Fruit fly (Drosophila melanogaster) whole organism, embryonic: ENCODE measurements around the gene CG46467.

Experiments used
- Ada2b ChIP-seq: fragments of 200-800 bp; sonication (Bioruptor generic); IDR thresholded peaks from 2 replicates; pipeline ENCODE4 v1.3.6; 2022; ENCODE audit warnings: missing biosample characterization, missing genetic modification characterization
- Asciz ChIP-seq: fragments of 200-800 bp; sonication (Bioruptor generic); optimal IDR thresholded peaks from 2 replicates; lab custom pipeline; 2017; ENCODE audit warnings: missing biosample characterization, mild to moderate bottlenecking, missing genetic modification characterization, missing genetic modification reagents
- B-H1 ChIP-seq: fragments of 200-800 bp; sonication (Bioruptor generic); IDR thresholded peaks from 3 replicates; pipeline ENCODE4 v1.3.6; 2022; ENCODE audit warnings: missing biosample characterization, missing genetic modification characterization
- CG10267 ChIP-seq: fragments of 200-800 bp; sonication (Bioruptor generic); optimal IDR thresholded peaks from 2 replicates; lab custom pipeline; 2018; ENCODE audit warnings: missing biosample characterization, mild to moderate bottlenecking, missing genetic modification characterization, moderate library complexity
- CG11093 ChIP-seq: fragments of 200-800 bp; sonication (Bioruptor generic); IDR thresholded peaks from 3 replicates; pipeline ENCODE4 v1.3.6; 2022; ENCODE audit warnings: missing biosample characterization, missing genetic modification characterization
- CG11398 ChIP-seq: fragments of 200-800 bp; sonication (Bioruptor generic); optimal IDR thresholded peaks from 2 replicates; lab custom pipeline; 2016; ENCODE audit warnings: missing biosample characterization, missing genetic modification characterization
- CG11456 ChIP-seq: fragments of 200-800 bp; sonication (Bioruptor generic); IDR thresholded peaks from 3 replicates; pipeline ENCODE4 v1.3.6; 2022; ENCODE audit warnings: missing biosample characterization, missing genetic modification characterization
- CG11696 ChIP-seq: fragments of 200-800 bp; sonication (Bioruptor generic); IDR thresholded peaks from 2 replicates; pipeline ENCODE4 v1.3.6; 2022; ENCODE audit warnings: missing biosample characterization, missing genetic modification characterization
- CG11723 ChIP-seq: fragments of 200-800 bp; sonication (Bioruptor generic); optimal IDR thresholded peaks from 2 replicates; lab custom pipeline; 2017; ENCODE audit warnings: missing biosample characterization, mild to moderate bottlenecking, missing genetic modification characterization
- CG13894 ChIP-seq: fragments of 200-800 bp; sonication (Bioruptor generic); optimal IDR thresholded peaks from 3 replicates; lab custom pipeline; 2018; ENCODE audit warnings: missing biosample characterization, mild to moderate bottlenecking, missing genetic modification characterization, moderate library complexity
- CG14710 ChIP-seq: fragments of 200-800 bp; sonication (Bioruptor generic); optimal IDR thresholded peaks from 3 replicates; lab custom pipeline; 2019; ENCODE audit warnings: missing biosample characterization, mild to moderate bottlenecking, missing genetic modification characterization, moderate library complexity
- CG15011 ChIP-seq: fragments of 200-800 bp; sonication (Bioruptor generic); optimal IDR thresholded peaks from 3 replicates; lab custom pipeline; 2018; ENCODE audit warnings: missing biosample characterization, mild to moderate bottlenecking, missing genetic modification characterization
- CG15696 ChIP-seq: fragments of 200-800 bp; sonication (Bioruptor generic); optimal IDR thresholded peaks from 2 replicates; lab custom pipeline; 2019; ENCODE audit warnings: missing biosample characterization, mild to moderate bottlenecking, missing genetic modification characterization, moderate library complexity
- CG18262 ChIP-seq: fragments of 200-800 bp; optimal IDR thresholded peaks from 3 replicates; lab custom pipeline; 2019; ENCODE audit warnings: missing biosample characterization, mild to moderate bottlenecking, missing genetic modification characterization, moderate library complexity
- CG2120 ChIP-seq: fragments of 200-800 bp; sonication (Bioruptor generic); optimal IDR thresholded peaks from 3 replicates; lab custom pipeline; 2016; ENCODE audit warnings: missing biosample characterization, missing genetic modification characterization
- CG2129 ChIP-seq: fragments of 200-800 bp; sonication (Bioruptor generic); IDR thresholded peaks from 2 replicates; pipeline ENCODE4 v1.3.6; 2022; ENCODE audit warnings: missing biosample characterization, missing genetic modification characterization; ENCODE audit not compliant: partially characterized antibody
- CG3065 ChIP-seq: fragments of 200-800 bp; sonication (Bioruptor generic); optimal IDR thresholded peaks from 2 replicates; lab custom pipeline; 2016; ENCODE audit warnings: missing biosample characterization, missing genetic modification characterization
- CG34376 ChIP-seq: fragments of 200-800 bp; sonication (Bioruptor generic); optimal IDR thresholded peaks from 2 replicates; lab custom pipeline; 2018; ENCODE audit warnings: missing biosample characterization, mild to moderate bottlenecking, missing genetic modification characterization
- CG3726 ChIP-seq: fragments of 200-800 bp; sonication (Bioruptor generic); IDR thresholded peaks from 3 replicates; pipeline ENCODE4, ENCODE4 v1.3.6; 2022; ENCODE audit warnings: missing biosample characterization, missing genetic modification characterization
- CG8089 ChIP-seq: fragments of 200-800 bp; sonication (Bioruptor generic); optimal IDR thresholded peaks from 3 replicates; lab custom pipeline; 2016; ENCODE audit warnings: missing biosample characterization, missing genetic modification characterization
- CG9932 ChIP-seq: fragments of 200-800 bp; sonication (Bioruptor generic); IDR thresholded peaks from 2 replicates; pipeline ENCODE4 v1.3.6; 2022; ENCODE audit warnings: missing biosample characterization, missing genetic modification characterization
- Dfd ChIP-seq, 2 experiments: fragments of >200 bp; optimal IDR thresholded peaks; 2 replicates each; lab custom pipeline; 2017; ENCODE audit warnings: missing biosample characterization in 2 of 2, missing genetic modification characterization in 2 of 2
- E2f1 ChIP-seq: fragments of 200-800 bp; sonication (Bioruptor generic); IDR thresholded peaks from 2 replicates; pipeline ENCODE4 v1.3.6; 2022; ENCODE audit warnings: missing biosample characterization, missing genetic modification characterization
- Fer3 ChIP-seq: fragments of 200-800 bp; sonication (Bioruptor generic); optimal IDR thresholded peaks from 2 replicates; lab custom pipeline; 2018; ENCODE audit warnings: missing biosample characterization, mild to moderate bottlenecking, missing genetic modification characterization, moderate library complexity
- Hand ChIP-seq: fragments of 200-800 bp; sonication (Bioruptor generic); optimal IDR thresholded peaks from 2 replicates; lab custom pipeline; 2017; ENCODE audit warnings: mild to moderate bottlenecking, missing biosample characterization, missing genetic modification reagents, missing genetic modification characterization
- HmgZ ChIP-seq: fragments of 200-800 bp; sonication (Bioruptor generic); optimal IDR thresholded peaks from 2 replicates; lab custom pipeline; 2018; ENCODE audit warnings: missing biosample characterization, mild to moderate bottlenecking, missing genetic modification characterization
- Hr78 ChIP-seq, 2 experiments: fragments of 200-800 bp in 1 of 2; fragments of >200 bp in 1 of 2; sonication (Bioruptor generic) in 1 of 2; optimal IDR thresholded peaks; 2 replicates each; lab custom pipeline; 2017 to 2019; ENCODE audit warnings: missing biosample characterization in 2 of 2, missing genetic modification characterization in 2 of 2, mild to moderate bottlenecking in 1 of 2, moderate library complexity in 1 of 2
- MESR4 ChIP-seq: fragments of 200-800 bp; sonication (Bioruptor generic); optimal IDR thresholded peaks from 2 replicates; lab custom pipeline; 2018; ENCODE audit warnings: missing biosample characterization, mild to moderate bottlenecking, missing genetic modification characterization, moderate library complexity
- NC2β ChIP-seq: fragments of 200-800 bp; sonication (Bioruptor generic); optimal IDR thresholded peaks from 2 replicates; lab custom pipeline; 2016; ENCODE audit warnings: missing biosample characterization, missing genetic modification characterization
- NfI ChIP-seq: fragments of 200-800 bp; sonication (Bioruptor generic); optimal IDR thresholded peaks from 3 replicates; lab custom pipeline; 2018; ENCODE audit warnings: missing biosample characterization, mild to moderate bottlenecking, missing genetic modification characterization, moderate library complexity
- Oli ChIP-seq: fragments of 200-800 bp; sonication (Bioruptor generic); optimal IDR thresholded peaks from 2 replicates; lab custom pipeline; 2018; ENCODE audit warnings: missing biosample characterization, mild to moderate bottlenecking, missing genetic modification characterization, moderate library complexity
- Optix ChIP-seq: fragments of 200-800 bp; sonication (Bioruptor generic); IDR thresholded peaks from 3 replicates; pipeline ENCODE4 v1.3.6; 2022; ENCODE audit warnings: missing biosample characterization, missing genetic modification characterization
- Usf ChIP-seq: fragments of 200-800 bp; sonication (Bioruptor generic); optimal IDR thresholded peaks from 2 replicates; lab custom pipeline; 2017; ENCODE audit warnings: missing genotype, missing biosample characterization, missing genetic modification characterization
- abd-A ChIP-seq: fragments of 200-800 bp; sonication (Bioruptor generic); optimal IDR thresholded peaks from 3 replicates; lab custom pipeline; 2019; ENCODE audit warnings: missing biosample characterization, mild to moderate bottlenecking, missing genetic modification characterization, moderate library complexity
- aop ChIP-seq: fragments of 200-800 bp; sonication (Bioruptor generic); IDR thresholded peaks from 2 replicates; pipeline ENCODE4 v1.3.6; 2022; ENCODE audit warnings: missing biosample characterization, missing genetic modification characterization
- cad ChIP-seq: fragments of >200 bp; optimal IDR thresholded peaks from 2 replicates; lab custom pipeline; 2017; ENCODE audit warnings: missing biosample characterization, missing genetic modification characterization
- chm ChIP-seq: fragments of 200-800 bp; sonication (Bioruptor generic); IDR thresholded peaks from 2 replicates; pipeline ENCODE4 v1.3.6; 2022; ENCODE audit warnings: missing biosample characterization, missing genetic modification characterization
- crol ChIP-seq: fragments of 200-800 bp; sonication (Bioruptor generic); IDR thresholded peaks from 2 replicates; pipeline ENCODE4 v1.3.6; 2022; ENCODE audit warnings: missing biosample characterization, missing genetic modification characterization
- dan ChIP-seq: fragments of 200-800 bp; sonication (Bioruptor generic); IDR thresholded peaks from 2 replicates; pipeline ENCODE4 v1.3.6; 2022; ENCODE audit warnings: missing biosample characterization, missing genetic modification characterization
- danr ChIP-seq: fragments of 200-800 bp; sonication (Bioruptor generic); IDR thresholded peaks from 2 replicates; pipeline ENCODE4 v1.3.6; 2022; ENCODE audit warnings: missing biosample characterization, missing genetic modification characterization
- esg ChIP-seq: fragments of 200-800 bp; sonication (Bioruptor generic); conservative IDR thresholded peaks from 2 replicates; pipeline ENCODE4 v1.3.6; 2022; ENCODE audit warnings: missing biosample characterization, missing genetic modification characterization
- hth ChIP-seq: fragments of >200 bp; optimal IDR thresholded peaks from 2 replicates; lab custom pipeline; 2017; ENCODE audit warnings: inconsistent platforms
- insv ChIP-seq, 2 experiments: fragments of 200-800 bp; sonication (Bioruptor generic); optimal IDR thresholded peaks; 3 replicates each; lab custom pipeline; 2016 to 2018; ENCODE audit warnings: missing biosample characterization in 2 of 2, missing genetic modification characterization in 2 of 2
- peb ChIP-seq: fragments of 200-800 bp; sonication (Bioruptor generic); IDR thresholded peaks from 2 replicates; pipeline ENCODE4 v1.3.6; 2022; ENCODE audit warnings: missing biosample characterization, missing genetic modification characterization
- pho ChIP-seq: fragments of 200-800 bp; sonication (Bioruptor generic); optimal IDR thresholded peaks from 2 replicates; lab custom pipeline; 2016; ENCODE audit warnings: missing biosample characterization, missing genetic modification characterization
- rib ChIP-seq: fragments of 200-800 bp; sonication (Bioruptor generic); IDR thresholded peaks from 2 replicates; pipeline ENCODE4 v1.3.6; 2022; ENCODE audit warnings: missing biosample characterization, missing genetic modification characterization
- shn ChIP-seq: fragments of 200-800 bp; sonication (Bioruptor generic); optimal IDR thresholded peaks from 3 replicates; lab custom pipeline; 2016; ENCODE audit warnings: missing biosample characterization, missing genetic modification characterization
- tap ChIP-seq: fragments of 200-800 bp; optimal IDR thresholded peaks from 3 replicates; lab custom pipeline; 2019; ENCODE audit warnings: missing biosample characterization, mild to moderate bottlenecking, missing genetic modification characterization, moderate library complexity
- unc-4 ChIP-seq: fragments of 200-800 bp; sonication (Bioruptor generic); IDR thresholded peaks from 2 replicates; pipeline ENCODE4 v1.3.6; 2022; ENCODE audit warnings: missing biosample characterization, missing genetic modification characterization; ENCODE audit not compliant: partially characterized antibody
- vfl ChIP-seq: fragments of 200-800 bp; sonication (Bioruptor generic); optimal IDR thresholded peaks from 2 replicates; lab custom pipeline; 2016; ENCODE audit warnings: missing biosample characterization, missing genetic modification characterization
- yki ChIP-seq: fragments of >200 bp; optimal IDR thresholded peaks from 3 replicates; lab custom pipeline; 2018

Gene CG46467

dm6 chr3R:9932240-9933012 lies 57.9 kb downstream of the CG46467 start (continued):
- TF ChIP-seq CG15696 (tag; lab: Kevin White, UChicago) (no peak), cad (GFP tag; lab: Kevin White, UChicago) (no peak), CG2129 (GFP tag; lab: Robert Waterston, UW) (no peak), crol (peak; percentile 99), CG11456 (GFP tag; lab: Robert Waterston, UW) (0 out of 3 replicates have a peak, but pooled peaks have one; percentile 38), Optix (GFP tag; lab: Robert Waterston, UW) (no peak), insv (GFP tag; optimal IDR thresholded peaks at IDR 0.05; lab: Kevin White, UChicago) (no peak), CG8089 (GFP tag; lab: Kevin White, UChicago) (no peak), CG2120 (GFP tag; lab: Kevin White, UChicago) (no peak), CG3065 (GFP tag; lab: Kevin White, UChicago) (no peak), vfl (GFP tag; lab: Kevin White, UChicago) (no peak), CG34376 (GFP tag; lab: Kevin White, UChicago) (peak; percentile 96), hth (no peak), Fer3 (tag; lab: Kevin White, UChicago) (no peak), peb (GFP tag; lab: Robert Waterston, UW) (no peak), NfI (GFP tag; lab: Kevin White, UChicago) (peak; percentile 1), Hand (GFP tag; lab: Kevin White, UChicago) (no peak), esg (GFP tag; lab: Robert Waterston, UW) (no peak), CG11398 (GFP tag; lab: Kevin White, UChicago) (no peak), CG11093 (GFP tag; lab: Robert Waterston, UW) (no peak), Asciz (GFP tag; lab: Kevin White, UChicago) (no peak), MESR4 (no peak), Usf (GFP tag; lab: Kevin White, UChicago) (no peak), NC2β (no peak), HmgZ (tag; lab: Kevin White, UChicago) (peak; percentile 88), pho (GFP tag; lab: Kevin White, UChicago) (no peak), aop (GFP tag; lab: Robert Waterston, UW) (no peak), rib (GFP tag; lab: Robert Waterston, UW) (peak; percentile 95), chm (GFP tag; lab: Robert Waterston, UW) (0 out of 2 replicates have a peak, but pooled peaks have one; percentile 28), Dfd (GFP tag; optimal IDR thresholded peaks at IDR 0.05; lab: Kevin White, UChicago) (no peak), CG11696 (no peak), abd-A (tag; lab: Kevin White, UChicago) (peak; percentile 94), Hr78 (GFP tag; optimal IDR thresholded peaks at IDR 0.05; lab: Kevin White, UChicago) (peak in 1 of 2 experiments; percentile 38), danr (GFP tag; lab: Robert Waterston, UW) (no peak), E2f1 (GFP tag; lab: Robert Waterston, UW) (no peak; the same call in 1 of the 2 replicates), CG11723 (no peak), unc-4 (0 out of 2 replicates have a peak, but pooled peaks have one; percentile 22), B-H1 (no peak), yki (lab: Kevin White, UChicago) (no peak), shn (GFP tag; lab: Kevin White, UChicago) (no peak), CG9932 (GFP tag; lab: Robert Waterston, UW) (peak; percentile 41), dan (no peak), CG10267 (no peak), CG18262 (tag; lab: Kevin White, UChicago) (no peak), CG13894 (peak; percentile 83), CG15011 (GFP tag; lab: Kevin White, UChicago) (no peak), CG14710 (tag; lab: Kevin White, UChicago) (no peak), tap (tag; lab: Kevin White, UChicago) (peak; percentile 14), Ada2b (GFP tag; lab: Robert Waterston, UW) (no peak), Oli (no peak), CG3726 (GFP tag; lab: Robert Waterston, UW) (no peak)
